Fruit fly (Drosophila melanogaster) whole organism, pupa: Measurements from ENCODE around the gene CG3919.

ENCODE experiments used
- CG10348 ChIP-seq: fragments of 200-800 bp; sonication (Bioruptor generic); IDR thresholded peaks from 2 replicates; pipeline ENCODE4 v1.3.6; 2022; ENCODE audit warnings: missing biosample characterization, missing genetic modification characterization
- CG15710 ChIP-seq: fragments of 200-800 bp; sonication (Bioruptor generic); optimal IDR thresholded peaks from 2 replicates; lab custom pipeline; 2018; ENCODE audit warnings: missing biosample characterization, mild to moderate bottlenecking, missing genetic modification characterization, moderate library complexity
- CG32121 ChIP-seq: fragments of 200-800 bp; sonication (Bioruptor generic); IDR thresholded peaks from 2 replicates; pipeline ENCODE4 v1.3.6; 2022; ENCODE audit warnings: missing biosample characterization, missing genetic modification characterization
- CG8159 ChIP-seq: fragments of 200-800 bp; sonication (Bioruptor generic); optimal IDR thresholded peaks from 3 replicates; lab custom pipeline; 2018; ENCODE audit warnings: missing biosample characterization, mild to moderate bottlenecking, missing genetic modification characterization, moderate library complexity
- CG8301 ChIP-seq: fragments of 200-800 bp; sonication (Bioruptor generic); optimal IDR thresholded peaks from 2 replicates; lab custom pipeline; 2018; ENCODE audit warnings: missing biosample characterization, mild to moderate bottlenecking, missing genetic modification characterization
- CG9948 ChIP-seq: fragments of 200-800 bp; sonication (Bioruptor generic); optimal IDR thresholded peaks from 2 replicates; lab custom pipeline; 2018; ENCODE audit warnings: missing biosample characterization, mild to moderate bottlenecking, missing genetic modification characterization, moderate library complexity
- EcR ChIP-seq: fragments of 200-800 bp; sonication (Bioruptor generic); optimal IDR thresholded peaks from 3 replicates; lab custom pipeline; 2019; ENCODE audit warnings: missing biosample characterization, missing genetic modification characterization, mild to moderate bottlenecking, moderate library complexity, missing genetic modification reagents
- Ets98B ChIP-seq: fragments of 200-800 bp; sonication (Bioruptor generic); IDR thresholded peaks from 2 replicates; pipeline ENCODE4 v1.3.6; 2022; ENCODE audit warnings: missing biosample characterization, missing genetic modification characterization
- Pif1B ChIP-seq: fragments of 200-800 bp; sonication (Bioruptor generic); optimal IDR thresholded peaks from 3 replicates; lab custom pipeline; 2016; ENCODE audit warnings: missing biosample characterization, missing genetic modification characterization
- Snoo ChIP-seq: fragments of 200-800 bp; sonication (Bioruptor generic); optimal IDR thresholded peaks from 3 replicates; lab custom pipeline; 2017; ENCODE audit warnings: missing biosample characterization, mild to moderate bottlenecking, missing genetic modification characterization, inconsistent platforms
- fd96Ca ChIP-seq: fragments of 200-800 bp; sonication (Bioruptor generic); IDR thresholded peaks from 3 replicates; pipeline ENCODE4 v1.3.6; 2022; ENCODE audit warnings: missing biosample characterization, missing genetic modification characterization
- gl ChIP-seq: fragments of 200-800 bp; sonication (Bioruptor generic); optimal IDR thresholded peaks from 2 replicates; lab custom pipeline; 2018; ENCODE audit warnings: missing biosample characterization, mild to moderate bottlenecking, missing genetic modification characterization

DNA sequence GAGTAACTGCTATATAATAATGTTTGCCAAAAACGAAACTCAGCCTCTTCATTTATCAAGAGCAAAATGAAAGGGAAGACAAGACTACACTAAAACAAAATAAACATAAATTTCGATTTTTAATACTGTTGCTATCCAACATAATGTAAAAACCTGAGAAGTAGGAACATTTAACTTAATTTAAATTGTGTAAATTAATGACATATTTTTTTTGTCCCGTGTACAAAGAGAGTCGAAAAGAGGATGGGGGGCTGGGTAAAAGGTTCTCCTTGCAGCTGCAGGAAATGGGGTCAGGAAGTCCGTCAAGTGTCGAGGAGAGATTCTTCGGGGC, 42.8 kb downstream of the CG3919 start:
- no peak for TF ChIP-seq Pif1B (GFP tag; lab: Kevin White, UChicago)
- TF ChIP-seq Snoo (tag; lab: Kevin White, UChicago), result peak; percentile 40
- TF ChIP-seq CG8301 (tag; lab: Kevin White, UChicago), result no peak
- no peak for TF ChIP-seq gl
- no peak for TF ChIP-seq CG15710 (tag; lab: Kevin White, UChicago)
- TF ChIP-seq CG8159, result no peak
- TF ChIP-seq CG9948 (tag; lab: Kevin White, UChicago), result no peak
- no peak for TF ChIP-seq EcR (GFP tag; lab: Kevin White, UChicago)
- no peak for TF ChIP-seq fd96Ca
- no peak for TF ChIP-seq CG10348 (GFP tag; lab: Robert Waterston, UW)
- no peak for TF ChIP-seq Ets98B (GFP tag; lab: Robert Waterston, UW)
- TF ChIP-seq CG32121 (GFP tag; lab: Robert Waterston, UW), result no peak
